Worm (Caenorhabditis elegans) whole organism, L2 larva: Measurements from ENCODE around the gene nhr-168.
A peak's percentile ranks its signal among the peaks of the same experiment; 100 is the strongest.

ENCODE experiments used
- C34F6.9 ChIP-seq: fragments of 150-350 bp; optimal IDR thresholded peaks from 2 replicates; lab custom pipeline; 2014; ENCODE audit warnings: missing biosample characterization, missing genetic modification characterization
- F13H6.1 ChIP-seq: sonication (generic microtip); optimal IDR thresholded peaks from 2 replicates; lab custom pipeline; 2016; ENCODE audit warnings: missing genetic modification characterization, missing compliant biosample characterization
- Y55F3AM.14 ChIP-seq: fragments of 200-800 bp; sonication (Bioruptor generic); optimal IDR thresholded peaks from 2 replicates; lab custom pipeline; 2018; ENCODE audit warnings: mild to moderate bottlenecking, missing genetic modification characterization, missing compliant biosample characterization
- ZK546.5 ChIP-seq: sonication (generic microtip); optimal IDR thresholded peaks from 2 replicates; lab custom pipeline; 2017; ENCODE audit warnings: missing biosample characterization, missing genetic modification characterization
- aly-2 ChIP-seq: fragments of 150-350 bp; optimal IDR thresholded peaks from 2 replicates; lab custom pipeline; 2014; ENCODE audit warnings: missing biosample characterization, missing genetic modification characterization
- blmp-1 ChIP-seq: sonication (generic microtip); optimal IDR thresholded peaks from 2 replicates; lab custom pipeline; 2017; ENCODE audit warnings: missing genetic modification characterization, mild to moderate bottlenecking, missing compliant biosample characterization, antibody characterized with exemption, moderate library complexity; ENCODE audit not compliant: insufficient read depth
- ceh-16 ChIP-seq: fragments of 150-350 bp; optimal IDR thresholded peaks from 2 replicates; lab custom pipeline; 2014; ENCODE audit warnings: missing biosample characterization, missing genetic modification characterization
- crh-2 ChIP-seq: sonication (generic microtip); optimal IDR thresholded peaks from 2 replicates; lab custom pipeline; 2017; ENCODE audit warnings: missing biosample characterization, missing genetic modification characterization
- dmd-4 ChIP-seq: sonication (generic microtip); optimal IDR thresholded peaks from 2 replicates; lab custom pipeline; 2017; ENCODE audit warnings: missing biosample characterization, missing genetic modification characterization
- egl-27 ChIP-seq: sonication (generic microtip); optimal IDR thresholded peaks from 3 replicates; lab custom pipeline; 2017; ENCODE audit warnings: missing biosample characterization, missing genetic modification reagents, missing genetic modification characterization
- elt-1 ChIP-seq: fragments of 150-350 bp; optimal IDR thresholded peaks from 2 replicates; lab custom pipeline; 2014; ENCODE audit warnings: missing biosample characterization, missing genetic modification characterization
- elt-3 ChIP-seq: sonication (generic microtip); optimal IDR thresholded peaks from 2 replicates; lab custom pipeline; 2017; ENCODE audit warnings: missing biosample characterization, missing genetic modification characterization
- fos-1 ChIP-seq: fragments of 150-350 bp; optimal IDR thresholded peaks from 2 replicates; lab custom pipeline; 2014; ENCODE audit warnings: missing biosample characterization, missing genetic modification characterization
- gmeb-1 ChIP-seq: fragments of 150-350 bp; optimal IDR thresholded peaks from 2 replicates; lab custom pipeline; 2014; ENCODE audit warnings: missing biosample characterization, missing genetic modification characterization
- lin-11 ChIP-seq: fragments of 150-350 bp; sonication (generic microtip); optimal IDR thresholded peaks from 2 replicates; lab custom pipeline; 2014; ENCODE audit warnings: missing biosample characterization, missing genetic modification characterization, inconsistent platforms, mixed read lengths
- lin-13 ChIP-seq: fragments of 150-350 bp; optimal IDR thresholded peaks from 2 replicates; lab custom pipeline; 2014; ENCODE audit warnings: missing biosample characterization, missing genetic modification reagents, missing genetic modification characterization
- lsy-2 ChIP-seq, 2 experiments: fragments of 150-350 bp in 1 of 2; sonication (generic microtip) in 1 of 2; optimal IDR thresholded peaks; 2 replicates each; lab custom pipeline; 2014 to 2017; ENCODE audit warnings: missing biosample characterization in 2 of 2, missing genetic modification characterization in 2 of 2
- mbf-1 ChIP-seq: sonication (generic microtip); optimal IDR thresholded peaks from 2 replicates; lab custom pipeline; 2017; ENCODE audit warnings: missing biosample characterization, missing genetic modification characterization
- mdl-1 ChIP-seq, 2 experiments: fragments of 150-350 bp in 1 of 2; sonication (generic microtip) in 1 of 2; optimal IDR thresholded peaks; 2 replicates each; lab custom pipeline; 2017; ENCODE audit warnings: missing biosample characterization in 2 of 2, missing genetic modification characterization in 2 of 2
- nhr-10 ChIP-seq: sonication (generic microtip); optimal IDR thresholded peaks from 2 replicates; lab custom pipeline; 2017; ENCODE audit warnings: missing biosample characterization, missing genetic modification characterization
- nhr-11 ChIP-seq: fragments of 150-350 bp; optimal IDR thresholded peaks from 2 replicates; lab custom pipeline; 2014; ENCODE audit warnings: missing biosample characterization, missing genetic modification characterization
- nhr-12 ChIP-seq: fragments of 150-350 bp; optimal IDR thresholded peaks from 2 replicates; lab custom pipeline; 2014; ENCODE audit warnings: missing biosample characterization, missing genetic modification characterization
- nhr-129 ChIP-seq: fragments of 150-350 bp; optimal IDR thresholded peaks from 2 replicates; lab custom pipeline; 2014; ENCODE audit warnings: missing biosample characterization, missing genetic modification characterization
- nhr-21 ChIP-seq: fragments of 150-350 bp; optimal IDR thresholded peaks from 2 replicates; lab custom pipeline; 2014; ENCODE audit warnings: missing biosample characterization, missing genetic modification characterization
- nhr-23 ChIP-seq: fragments of 150-350 bp; optimal IDR thresholded peaks from 2 replicates; lab custom pipeline; 2014; ENCODE audit warnings: missing biosample characterization, missing genetic modification reagents, missing genetic modification characterization
- nhr-237 ChIP-seq: fragments of 150-350 bp; optimal IDR thresholded peaks from 2 replicates; lab custom pipeline; 2014; ENCODE audit warnings: missing biosample characterization, missing genetic modification characterization
- nhr-25 ChIP-seq: fragments of 150-350 bp; sonication (generic microtip); optimal IDR thresholded peaks from 3 replicates; lab custom pipeline; 2014; ENCODE audit warnings: missing biosample characterization, missing genetic modification characterization
- nhr-77 ChIP-seq: fragments of 150-350 bp; optimal IDR thresholded peaks from 2 replicates; lab custom pipeline; 2014; ENCODE audit warnings: missing biosample characterization, missing genetic modification characterization
- peb-1 ChIP-seq: fragments of 150-350 bp; optimal IDR thresholded peaks from 2 replicates; lab custom pipeline; 2014; ENCODE audit warnings: missing biosample characterization, missing genetic modification characterization
- sem-4 ChIP-seq: fragments of 150-350 bp; optimal IDR thresholded peaks from 2 replicates; lab custom pipeline; 2014; ENCODE audit warnings: missing biosample characterization, missing genetic modification reagents, missing genetic modification characterization
- skn-1 ChIP-seq: sonication (generic microtip); optimal IDR thresholded peaks from 2 replicates; lab custom pipeline; 2017; ENCODE audit warnings: missing biosample characterization, missing genetic modification characterization
- sma-3 ChIP-seq: sonication (generic microtip); optimal IDR thresholded peaks from 2 replicates; lab custom pipeline; 2016; ENCODE audit warnings: missing genetic modification reagents, missing genetic modification characterization, missing compliant biosample characterization
- sma-9 ChIP-seq, 2 experiments: fragments of 150-350 bp in 1 of 2; sonication (generic microtip) in 1 of 2; optimal IDR thresholded peaks; 2 replicates each; lab custom pipeline; 2014 to 2016; ENCODE audit warnings: missing genetic modification characterization in 2 of 2, mild to moderate bottlenecking in 1 of 2, missing biosample characterization in 1 of 2, missing compliant biosample characterization in 1 of 2, missing genetic modification reagents in 1 of 2, moderate library complexity in 1 of 2
- snpc-4 ChIP-seq: fragments of 150-350 bp; optimal IDR thresholded peaks from 2 replicates; lab custom pipeline; 2014; ENCODE audit warnings: missing biosample characterization, missing genetic modification characterization
- unc-55 ChIP-seq: fragments of 150-350 bp; sonication (generic microtip); optimal IDR thresholded peaks from 3 replicates; lab custom pipeline; 2014; ENCODE audit warnings: missing biosample characterization, missing genetic modification reagents, missing genetic modification characterization
- unc-62 ChIP-seq: fragments of 150-350 bp; optimal IDR thresholded peaks from 2 replicates; lab custom pipeline; 2014; ENCODE audit warnings: missing biosample characterization, missing genetic modification reagents, missing genetic modification characterization
- zag-1 ChIP-seq: fragments of 150-350 bp; optimal IDR thresholded peaks from 2 replicates; lab custom pipeline; 2014; ENCODE audit warnings: missing biosample characterization, missing genetic modification characterization
- ztf-1 ChIP-seq: fragments of 200-800 bp; sonication (Bioruptor generic); conservative IDR thresholded peaks from 2 replicates; pipeline ENCODE4 v1.3.6; 2022; ENCODE audit warnings: missing genetic modification characterization, missing compliant biosample characterization
- ztf-11 ChIP-seq: sonication (generic microtip); optimal IDR thresholded peaks from 2 replicates; lab custom pipeline; 2017; ENCODE audit warnings: missing biosample characterization, missing genetic modification characterization
- ztf-4 ChIP-seq: fragments of 150-350 bp; optimal IDR thresholded peaks from 2 replicates; lab custom pipeline; 2014; ENCODE audit warnings: missing biosample characterization, missing genetic modification characterization

Gene nhr-168

ce11 chrV:13380178-13380577 lies 46.5 kb upstream of the nhr-168 start, which contains the start of gene ifbp-1 (continued):
- peak; percentile 98 for TF ChIP-seq nhr-25 (tag; lab: Kevin White, UChicago)
- no peak for TF ChIP-seq nhr-10 (tag; lab: Kevin White, UChicago)
- TF ChIP-seq ztf-4 (tag; lab: Kevin White, UChicago), result peak; percentile 52
- TF ChIP-seq lin-13, result peak; percentile 25
- TF ChIP-seq egl-27 (tag; lab: Kevin White, UChicago), result peak; percentile 89
- TF ChIP-seq unc-62 (GFP tag; lab: Kevin White, UChicago), result no peak
- peak; percentile 71 for TF ChIP-seq nhr-21 (tag; lab: Kevin White, UChicago)
- TF ChIP-seq C34F6.9 (tag; lab: Kevin White, UChicago), result no peak

ce11 chrV:13377130-13377529 lies 43.5 kb upstream of the nhr-168 start:
- peak; percentile 55 for TF ChIP-seq fos-1 (tag; lab: Kevin White, UChicago)
- no peak for TF ChIP-seq elt-3
- TF ChIP-seq nhr-11 (tag; lab: Kevin White, UChicago), result no peak
- TF ChIP-seq dmd-4 (tag; lab: Kevin White, UChicago), result no peak
- no peak for TF ChIP-seq unc-62 (GFP tag; lab: Kevin White, UChicago)
- TF ChIP-seq F13H6.1 (tag; lab: Kevin White, UChicago), result peak; percentile 25
- no peak for TF ChIP-seq aly-2 (tag; lab: Kevin White, UChicago)
- no peak for TF ChIP-seq nhr-129
- no peak for TF ChIP-seq nhr-12
- TF ChIP-seq elt-1 (tag; lab: Kevin White, UChicago), result no peak
- no peak for TF ChIP-seq ztf-1
- no peak for TF ChIP-seq ztf-11 (tag; lab: Kevin White, UChicago)
- no peak for TF ChIP-seq sma-3 (GFP tag; lab: Kevin White, UChicago)
- TF ChIP-seq egl-27 (tag; lab: Kevin White, UChicago), result no peak
- peak; percentile 27 for TF ChIP-seq gmeb-1 (tag; lab: Kevin White, UChicago)
- peak; percentile 51 for TF ChIP-seq sma-9 (GFP tag; optimal IDR thresholded peaks at IDR 0.05; lab: Kevin White, UChicago)
- no peak for TF ChIP-seq sma-9 (tag; optimal IDR thresholded peaks at IDR 0.05; lab: Kevin White, UChicago)
- no peak for TF ChIP-seq sem-4
- no peak for TF ChIP-seq lin-11 (tag; lab: Kevin White, UChicago)
- no peak for TF ChIP-seq lsy-2 (tag; optimal IDR thresholded peaks at IDR 0.05; lab: Kevin White, UChicago)
- TF ChIP-seq nhr-77, result no peak
- no peak for TF ChIP-seq nhr-23 (tag; lab: Kevin White, UChicago)
- no peak for TF ChIP-seq ZK546.5
- TF ChIP-seq peb-1, result no peak
- TF ChIP-seq ztf-4 (tag; lab: Kevin White, UChicago), result no peak
- no peak for TF ChIP-seq skn-1 (tag; lab: Kevin White, UChicago)
- TF ChIP-seq crh-2, result peak; percentile 85

ce11 chrV:13375861-13376260 lies 42.2 kb upstream of the nhr-168 start:
- TF ChIP-seq sma-9 (GFP tag; optimal IDR thresholded peaks at IDR 0.05; lab: Kevin White, UChicago) (peak; percentile 43), sma-9 (tag; optimal IDR thresholded peaks at IDR 0.05; lab: Kevin White, UChicago) (no peak), skn-1 (tag; lab: Kevin White, UChicago) (no peak), blmp-1 (tag; lab: Kevin White, UChicago) (peak; percentile 22), unc-55 (GFP tag; lab: Kevin White, UChicago) (no peak), lsy-2 (tag; optimal IDR thresholded peaks at IDR 0.05; lab: Kevin White, UChicago) (peak in 1 of 2 experiments; percentile 15), nhr-237 (no peak), F13H6.1 (tag; lab: Kevin White, UChicago) (peak; percentile 62), Y55F3AM.14 (GFP tag; lab: Kevin White, UChicago) (no peak), sma-3 (GFP tag; lab: Kevin White, UChicago) (peak; percentile 17), elt-3 (no peak), sem-4 (no peak), mdl-1 (tag; optimal IDR thresholded peaks at IDR 0.05; lab: Kevin White, UChicago) (no peak), ceh-16 (peak; percentile 68), fos-1 (tag; lab: Kevin White, UChicago) (peak; percentile 24), nhr-10 (tag; lab: Kevin White, UChicago) (no peak), dmd-4 (tag; lab: Kevin White, UChicago) (no peak), zag-1 (no peak), snpc-4 (no peak), ztf-4 (tag; lab: Kevin White, UChicago) (no peak), lin-13 (peak; percentile 7), nhr-129 (peak; percentile 13), egl-27 (tag; lab: Kevin White, UChicago) (peak; percentile 59), mbf-1 (tag; lab: Kevin White, UChicago) (no peak), nhr-77 (no peak), nhr-25 (tag; lab: Kevin White, UChicago) (peak; percentile 79)
